Fruit fly (Drosophila melanogaster) whole organism, embryonic: Measurements from ENCODE around the gene GABPI.
A peak's percentile ranks its signal among the peaks of the same experiment; 100 is the strongest.

Source experiments
- Ada2b ChIP-seq: fragments of 200-800 bp; sonication (Bioruptor generic); IDR thresholded peaks from 2 replicates; pipeline ENCODE4 v1.3.6; 2022; ENCODE audit warnings: missing biosample characterization, missing genetic modification characterization
- Asciz ChIP-seq: fragments of 200-800 bp; sonication (Bioruptor generic); optimal IDR thresholded peaks from 2 replicates; lab custom pipeline; 2017; ENCODE audit warnings: missing biosample characterization, mild to moderate bottlenecking, missing genetic modification characterization, missing genetic modification reagents
- CG10543 ChIP-seq: fragments of 200-800 bp; sonication (Bioruptor generic); optimal IDR thresholded peaks from 3 replicates; lab custom pipeline; 2017; ENCODE audit warnings: missing biosample characterization, mild to moderate bottlenecking, missing genetic modification characterization, moderate library complexity
- CG11247 ChIP-seq: fragments of 200-800 bp; sonication (Bioruptor generic); IDR thresholded peaks from 2 replicates; pipeline ENCODE4 v1.3.6; 2022; ENCODE audit warnings: missing biosample characterization, missing genetic modification characterization
- CG12299 ChIP-seq: fragments of 200-800 bp; sonication (Bioruptor generic); optimal IDR thresholded peaks from 2 replicates; lab custom pipeline; 2018; ENCODE audit warnings: missing biosample characterization, mild to moderate bottlenecking, missing genetic modification characterization
- CG13287 ChIP-seq: fragments of 200-800 bp; sonication (Bioruptor generic); IDR thresholded peaks from 2 replicates; pipeline ENCODE4 v1.3.6; 2022; ENCODE audit warnings: missing biosample characterization, missing genetic modification characterization; ENCODE audit not compliant: partially characterized antibody
- CG14965 ChIP-seq: fragments of 200-800 bp; sonication (Bioruptor generic); optimal IDR thresholded peaks from 2 replicates; lab custom pipeline; 2016; ENCODE audit warnings: missing biosample characterization, missing genetic modification characterization, borderline replicate concordance
- CG15011 ChIP-seq: fragments of 200-800 bp; sonication (Bioruptor generic); optimal IDR thresholded peaks from 3 replicates; lab custom pipeline; 2018; ENCODE audit warnings: missing biosample characterization, mild to moderate bottlenecking, missing genetic modification characterization
- CG17612 ChIP-seq: fragments of 200-800 bp; sonication (Bioruptor generic); IDR thresholded peaks from 2 replicates; pipeline ENCODE4 v1.3.6; 2022; ENCODE audit warnings: missing biosample characterization, missing genetic modification characterization
- CG18599 ChIP-seq: fragments of 200-800 bp; sonication (Bioruptor generic); optimal IDR thresholded peaks from 3 replicates; lab custom pipeline; 2017; ENCODE audit warnings: missing biosample characterization, missing genetic modification characterization, mild to moderate bottlenecking, moderate library complexity, missing genetic modification reagents
- CG31365 ChIP-seq: fragments of 200-800 bp; sonication (Bioruptor generic); optimal IDR thresholded peaks from 2 replicates; lab custom pipeline; 2018; ENCODE audit warnings: missing biosample characterization, mild to moderate bottlenecking, missing genetic modification characterization
- CG4617 ChIP-seq: fragments of 200-800 bp; sonication (Bioruptor generic); optimal IDR thresholded peaks from 3 replicates; lab custom pipeline; 2016; ENCODE audit warnings: missing biosample characterization, missing genetic modification characterization, borderline replicate concordance
- CG5180 ChIP-seq: fragments of 200-800 bp; sonication (Bioruptor generic); optimal IDR thresholded peaks from 3 replicates; lab custom pipeline; 2017; ENCODE audit warnings: missing biosample characterization, missing genetic modification characterization, mild to moderate bottlenecking, moderate library complexity, missing genetic modification reagents
- CG7987 ChIP-seq: fragments of 200-800 bp; sonication (Bioruptor generic); optimal IDR thresholded peaks from 2 replicates; lab custom pipeline; 2018; ENCODE audit warnings: missing biosample characterization, mild to moderate bottlenecking, missing genetic modification characterization, moderate library complexity
- Eip74EF ChIP-seq, 2 experiments: fragments of 200-800 bp in 1 of 2; fragments of >200 bp in 1 of 2; sonication (Bioruptor generic) in 1 of 2; optimal IDR thresholded peaks; 2 replicates each; lab custom pipeline; 2017 to 2019; ENCODE audit warnings: missing biosample characterization in 2 of 2, missing genetic modification characterization in 2 of 2, mild to moderate bottlenecking in 1 of 2, moderate library complexity in 1 of 2
- Elba2 ChIP-seq: fragments of 200-800 bp; sonication (Bioruptor generic); optimal IDR thresholded peaks from 3 replicates; lab custom pipeline; 2016; ENCODE audit warnings: missing biosample characterization, missing genetic modification characterization
- Ets65A ChIP-seq: fragments of 200-800 bp; sonication (Bioruptor generic); peaks from one replicate; lab custom pipeline; 2016; ENCODE audit warnings: missing biosample characterization, missing genetic modification characterization
- Fer2 ChIP-seq: fragments of 200-800 bp; sonication (Bioruptor generic); optimal IDR thresholded peaks from 2 replicates; lab custom pipeline; 2018; ENCODE audit warnings: missing biosample characterization, mild to moderate bottlenecking, missing genetic modification characterization, moderate library complexity
- GATAe ChIP-seq: fragments of 200-800 bp; sonication (Bioruptor generic); conservative IDR thresholded peaks from 2 replicates; pipeline ENCODE4 v1.3.6; 2022; ENCODE audit warnings: missing biosample characterization, missing genetic modification characterization
- H2.0 ChIP-seq: fragments of 200-800 bp; sonication (Bioruptor generic); IDR thresholded peaks from 2 replicates; pipeline ENCODE4 v1.3.6; 2022; ENCODE audit warnings: missing biosample characterization, missing genetic modification characterization
- Hey ChIP-seq: fragments of 200-800 bp; sonication (Bioruptor generic); optimal IDR thresholded peaks from 3 replicates; lab custom pipeline; 2018; ENCODE audit warnings: missing biosample characterization, mild to moderate bottlenecking, missing genetic modification characterization
- HmgD ChIP-seq: fragments of 200-800 bp; sonication (Bioruptor generic); optimal IDR thresholded peaks from 3 replicates; lab custom pipeline; 2016; ENCODE audit warnings: missing biosample characterization, missing genetic modification characterization
- Med ChIP-seq: fragments of 200-800 bp; sonication (Bioruptor generic); peaks from one replicate; lab custom pipeline; 2016; ENCODE audit warnings: missing biosample characterization, missing genetic modification characterization, mild to moderate bottlenecking, inconsistent platforms, moderate library complexity
- Rx ChIP-seq: fragments of 200-800 bp; sonication (Bioruptor generic); IDR thresholded peaks from 2 replicates; pipeline ENCODE4 v1.3.6; 2022; ENCODE audit warnings: missing biosample characterization, missing genetic modification characterization
- Side ChIP-seq: fragments of 200-800 bp; sonication (Bioruptor generic); optimal IDR thresholded peaks from 2 replicates; lab custom pipeline; 2016; ENCODE audit warnings: missing biosample characterization, missing genetic modification characterization
- Sin3A ChIP-seq: fragments of >200 bp; optimal IDR thresholded peaks from 2 replicates; lab custom pipeline; 2018
- TFAM ChIP-seq: fragments of 200-800 bp; sonication (Bioruptor generic); optimal IDR thresholded peaks from 2 replicates; lab custom pipeline; 2017; ENCODE audit warnings: missing biosample characterization, missing genetic modification characterization, inconsistent platforms
- Vsx1 ChIP-seq: fragments of 200-800 bp; sonication (Bioruptor generic); optimal IDR thresholded peaks from 2 replicates; lab custom pipeline; 2017; ENCODE audit warnings: missing biosample characterization, mild to moderate bottlenecking, missing genetic modification characterization, missing genetic modification reagents
- chif ChIP-seq, 2 experiments: fragments of 200-800 bp; sonication (Bioruptor generic); optimal IDR thresholded peaks; 3 replicates each; lab custom pipeline; 2016; ENCODE audit warnings: missing biosample characterization in 2 of 2, missing genetic modification characterization in 2 of 2
- dati ChIP-seq: fragments of 200-800 bp; sonication (Bioruptor generic); IDR thresholded peaks from 2 replicates; pipeline ENCODE4 v1.3.6; 2022; ENCODE audit warnings: missing biosample characterization, missing genetic modification characterization
- dpn ChIP-seq, 2 experiments: fragments of 200-800 bp; sonication (Bioruptor generic); optimal IDR thresholded peaks; 3 replicates each; lab custom pipeline; 2016; ENCODE audit warnings: missing biosample characterization in 2 of 2, missing genetic modification characterization in 2 of 2
- eve ChIP-seq, 2 experiments: fragments of >200 bp; optimal IDR thresholded peaks; 2 replicates each; lab custom pipeline; 2017; ENCODE audit warnings: missing biosample characterization in 2 of 2, missing genetic modification characterization in 2 of 2
- exex ChIP-seq: fragments of 200-800 bp; sonication (Bioruptor generic); optimal IDR thresholded peaks from 4 replicates; lab custom pipeline; 2018; ENCODE audit warnings: missing biosample characterization, mild to moderate bottlenecking, missing genetic modification characterization, moderate library complexity
- eyg ChIP-seq: fragments of 200-800 bp; sonication (Bioruptor generic); optimal IDR thresholded peaks from 3 replicates; lab custom pipeline; 2016; ENCODE audit warnings: missing biosample characterization, missing genetic modification characterization
- grau ChIP-seq: fragments of 200-800 bp; optimal IDR thresholded peaks from 3 replicates; lab custom pipeline; 2019; ENCODE audit warnings: missing biosample characterization, mild to moderate bottlenecking, missing genetic modification characterization, moderate library complexity
- grn ChIP-seq: fragments of 200-800 bp; sonication (Bioruptor generic); optimal IDR thresholded peaks from 3 replicates; lab custom pipeline; 2017; ENCODE audit warnings: missing biosample characterization, missing genetic modification characterization
- gsb-n ChIP-seq: fragments of 200-800 bp; sonication (Bioruptor generic); optimal IDR thresholded peaks from 3 replicates; lab custom pipeline; 2018; ENCODE audit warnings: missing biosample characterization, mild to moderate bottlenecking, missing genetic modification characterization
- insv ChIP-seq, 2 experiments: fragments of 200-800 bp; sonication (Bioruptor generic); optimal IDR thresholded peaks; 3 replicates each; lab custom pipeline; 2016 to 2018; ENCODE audit warnings: missing biosample characterization in 2 of 2, missing genetic modification characterization in 2 of 2
- kah ChIP-seq: fragments of 200-800 bp; sonication (Bioruptor generic); optimal IDR thresholded peaks from 2 replicates; lab custom pipeline; 2018; ENCODE audit warnings: missing biosample characterization, mild to moderate bottlenecking, missing genetic modification characterization
- lab ChIP-seq: fragments of 200-800 bp; sonication (Bioruptor generic); optimal IDR thresholded peaks from 3 replicates; lab custom pipeline; 2017; ENCODE audit warnings: missing biosample characterization, missing genetic modification characterization, mild to moderate bottlenecking, moderate library complexity, missing genetic modification reagents
- nmo ChIP-seq: fragments of 200-800 bp; sonication (Bioruptor generic); optimal IDR thresholded peaks from 2 replicates; lab custom pipeline; 2018; ENCODE audit warnings: missing biosample characterization, mild to moderate bottlenecking, missing genetic modification characterization, moderate library complexity
- org-1 ChIP-seq: fragments of 200-800 bp; sonication (Bioruptor generic); optimal IDR thresholded peaks from 2 replicates; lab custom pipeline; 2017; ENCODE audit warnings: missing biosample characterization, missing genetic modification characterization
- sd ChIP-seq: fragments of 200-800 bp; sonication (Bioruptor generic); optimal IDR thresholded peaks from 3 replicates; lab custom pipeline; 2018; ENCODE audit warnings: missing biosample characterization, mild to moderate bottlenecking, missing genetic modification characterization, moderate library complexity
- sens ChIP-seq: fragments of 200-800 bp; sonication (Bioruptor generic); peaks from one replicate; lab custom pipeline; 2016; ENCODE audit warnings: missing biosample characterization, missing genetic modification characterization
- sim ChIP-seq: fragments of 200-800 bp; sonication (Bioruptor generic); IDR thresholded peaks from 2 replicates; pipeline ENCODE4 v1.3.6; 2022; ENCODE audit warnings: missing biosample characterization, missing genetic modification characterization
- sob ChIP-seq: fragments of 200-800 bp; sonication (Bioruptor generic); IDR thresholded peaks from 2 replicates; pipeline ENCODE4 v1.3.6; 2022; ENCODE audit warnings: missing biosample characterization, missing genetic modification characterization
- tx ChIP-seq: fragments of 200-800 bp; sonication (Bioruptor generic); optimal IDR thresholded peaks from 2 replicates; lab custom pipeline; 2016; ENCODE audit warnings: missing biosample characterization, missing genetic modification characterization
- vnd ChIP-seq: fragments of 200-800 bp; sonication (Bioruptor generic); IDR thresholded peaks from 3 replicates; pipeline ENCODE4 v1.3.6; 2022; ENCODE audit warnings: missing biosample characterization, missing genetic modification characterization; ENCODE audit not compliant: partially characterized antibody
- wek ChIP-seq: fragments of 200-800 bp; sonication (Bioruptor generic); optimal IDR thresholded peaks from 3 replicates; lab custom pipeline; 2018; ENCODE audit warnings: missing biosample characterization, mild to moderate bottlenecking, missing genetic modification characterization, moderate library complexity

GABPI gene

dm6 chr2L:3057951-3058771 lies 27.8 kb downstream of the GABPI start (continued):
- TF ChIP-seq gsb-n (tag; lab: Kevin White, UChicago) (no peak), Side (no peak), sens (GFP tag; lab: Kevin White, UChicago) (peak; percentile 69), CG12299 (tag; lab: Kevin White, UChicago) (no peak), CG7987 (peak; percentile 97), CG13287 (no peak), CG4617 (no peak), insv (GFP tag; optimal IDR thresholded peaks at IDR 0.05; lab: Kevin White, UChicago) (no peak), CG10543 (GFP tag; lab: Kevin White, UChicago) (peak; percentile 61), CG18599 (GFP tag; lab: Kevin White, UChicago) (peak; percentile 59), Ets65A (GFP tag; lab: Kevin White, UChicago) (no peak), Sin3A (no peak), CG11247 (GFP tag; lab: Robert Waterston, UW) (no peak), CG5180 (GFP tag; lab: Kevin White, UChicago) (peak; percentile 15), wek (GFP tag; lab: Kevin White, UChicago) (peak; percentile 27), grau (tag; lab: Kevin White, UChicago) (no peak), dati (GFP tag; lab: Robert Waterston, UW) (no peak), Ada2b (GFP tag; lab: Robert Waterston, UW) (no peak), nmo (no peak), kah (GFP tag; lab: Kevin White, UChicago) (no peak), Asciz (GFP tag; lab: Kevin White, UChicago) (peak; percentile 1), chif (GFP tag; optimal IDR thresholded peaks at IDR 0.05; lab: Kevin White, UChicago) (peak in 1 of 2 experiments; percentile 13), sim (GFP tag; lab: Robert Waterston, UW) (no peak), sd (peak; percentile 75), exex (tag; lab: Kevin White, UChicago) (peak; percentile 97), Vsx1 (GFP tag; lab: Kevin White, UChicago) (peak; percentile 98), HmgD (GFP tag; lab: Kevin White, UChicago) (no peak), lab (GFP tag; lab: Kevin White, UChicago) (peak; percentile 76), GATAe (GFP tag; lab: Robert Waterston, UW) (peak; percentile 71), Hey (tag; lab: Kevin White, UChicago) (peak; percentile 95), eve (GFP tag; optimal IDR thresholded peaks at IDR 0.05; lab: Kevin White, UChicago) (no peak), CG31365 (tag; lab: Kevin White, UChicago) (no peak), Fer2 (tag; lab: Kevin White, UChicago) (no peak), TFAM (GFP tag; lab: Kevin White, UChicago) (no peak), org-1 (GFP tag; lab: Kevin White, UChicago) (peak; percentile 2), vnd (GFP tag; lab: Robert Waterston, UW) (0 out of 3 replicates have a peak, but pooled peaks have one; percentile 19), sob (GFP tag; lab: Robert Waterston, UW) (no peak), Elba2 (no peak), tx (no peak), Rx (GFP tag; lab: Robert Waterston, UW) (no peak), H2.0 (GFP tag; lab: Robert Waterston, UW) (no peak), Med (GFP tag; lab: Kevin White, UChicago) (peak; percentile 58), eyg (GFP tag; lab: Kevin White, UChicago) (no peak), CG17612 (GFP tag; lab: Robert Waterston, UW) (no peak), dpn (GFP tag; optimal IDR thresholded peaks at IDR 0.05; lab: Kevin White, UChicago) (no peak), grn (peak; percentile 99), CG15011 (peak; percentile 13), Eip74EF (GFP tag; optimal IDR thresholded peaks at IDR 0.05; lab: Kevin White, UChicago) (peak in 1 of 2 experiments; percentile 50), CG14965 (GFP tag; lab: Kevin White, UChicago) (no peak)
